Worm (Caenorhabditis elegans) whole organism, dauer: ENCODE data around the gene flp-15.

Source experiments
- unc-62 ChIP-seq: sonication (generic microtip); optimal IDR thresholded peaks from 2 replicates; lab custom pipeline; 2017; ENCODE audit warnings: missing biosample characterization, missing genetic modification reagents, missing genetic modification characterization

The flp-15 gene

DNA sequence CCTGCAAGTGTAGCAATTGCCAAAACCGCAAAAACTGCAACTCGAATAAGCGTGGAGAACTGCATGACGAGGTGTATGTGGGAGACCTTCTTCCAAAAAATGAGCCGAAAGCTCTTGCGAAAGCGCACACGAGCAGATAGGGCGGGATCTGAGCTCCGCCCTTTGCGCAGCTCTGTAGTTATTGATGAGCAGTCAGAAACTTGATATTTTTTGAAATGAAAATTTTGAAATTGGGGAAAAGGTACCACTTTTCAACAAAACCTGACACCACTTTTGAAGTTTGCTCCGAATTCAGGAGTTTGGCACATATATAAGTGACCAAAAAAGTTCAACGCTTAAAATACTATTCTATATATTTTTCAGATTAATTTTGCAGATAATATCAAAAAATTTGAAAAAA is at the start of gene flp-15:
flp-15 (minus strand) TSS at position 101 of the 400 bp plus-strand sequence.
- TF ChIP-seq unc-62: no peak

ce11 chrIII:13716831-13717230 is 49.2 kb upstream of the flp-15 start:
- TF ChIP-seq unc-62: no peak

ce11 chrIII:13716266-13716665 is 48.6 kb upstream of the flp-15 start:
- no peak for TF ChIP-seq unc-62

DNA sequence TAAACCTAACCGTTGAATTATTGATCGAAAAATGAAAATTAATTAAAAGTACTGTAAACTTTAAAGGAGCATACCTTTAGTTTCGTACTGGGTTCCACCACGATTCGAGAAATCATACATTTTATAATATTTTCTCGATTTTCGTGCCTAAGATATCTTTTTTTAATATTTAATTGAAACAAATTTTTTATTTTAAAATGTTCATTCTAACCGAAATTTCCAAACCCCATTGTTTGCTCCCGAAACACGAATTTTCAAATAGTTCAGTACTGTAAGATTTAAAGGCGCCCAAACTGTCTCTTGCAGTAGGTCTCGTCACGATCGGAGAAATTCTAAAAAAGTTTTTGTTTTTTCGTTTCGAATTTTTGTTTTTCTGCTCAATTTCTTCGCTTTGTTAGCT is 47.3 kb upstream of the flp-15 start:
- no peak for TF ChIP-seq unc-62

ce11 chrIII:13713807-13714206 is 46.2 kb upstream of the flp-15 start:
- TF ChIP-seq unc-62: no peak

DNA sequence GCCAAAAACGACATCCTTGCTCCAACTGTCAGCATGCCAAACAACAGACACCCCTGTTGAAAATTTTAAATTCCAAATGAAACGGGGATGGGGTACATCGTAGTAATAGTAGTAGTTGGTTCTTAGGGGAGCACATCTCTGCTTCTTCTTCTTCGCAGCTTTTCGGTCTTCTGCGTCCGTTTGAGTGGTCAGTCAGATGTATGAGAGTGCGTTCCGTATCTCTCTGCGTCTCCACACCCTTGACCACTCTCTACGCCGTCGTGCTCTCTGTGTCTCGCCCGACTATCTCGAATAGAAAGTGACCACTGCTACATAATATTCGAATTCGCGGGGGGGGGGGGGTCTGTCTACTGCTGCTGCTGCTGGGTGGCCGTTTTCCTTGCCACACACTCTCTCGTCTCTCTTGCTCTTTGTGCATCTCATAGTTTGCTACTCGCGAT is 45.2 kb upstream of the flp-15 start:
- TF ChIP-seq unc-62: no peak

ce11 chrIII:13710666-13711065 is 43.0 kb upstream of the flp-15 start:
- no peak for TF ChIP-seq unc-62

ce11 chrIII:13709122-13709521 is 41.5 kb upstream of the flp-15 start:
- TF ChIP-seq unc-62: no peak

ce11 chrIII:13708415-13708814 is 40.8 kb upstream of the flp-15 start:
- TF ChIP-seq unc-62: no peak

ce11 chrIII:13701691-13702090 is 34.1 kb upstream of the flp-15 start, which contains the start of gene lit-1:
Gene lit-1 (plus strand): TSS chrIII:13701991.
- TF ChIP-seq unc-62: no peak

- no peak for TF ChIP-seq unc-62
These were observed 30.2 kb upstream of the flp-15 start for ce11 chrIII:13697822-13698221.

DNA sequence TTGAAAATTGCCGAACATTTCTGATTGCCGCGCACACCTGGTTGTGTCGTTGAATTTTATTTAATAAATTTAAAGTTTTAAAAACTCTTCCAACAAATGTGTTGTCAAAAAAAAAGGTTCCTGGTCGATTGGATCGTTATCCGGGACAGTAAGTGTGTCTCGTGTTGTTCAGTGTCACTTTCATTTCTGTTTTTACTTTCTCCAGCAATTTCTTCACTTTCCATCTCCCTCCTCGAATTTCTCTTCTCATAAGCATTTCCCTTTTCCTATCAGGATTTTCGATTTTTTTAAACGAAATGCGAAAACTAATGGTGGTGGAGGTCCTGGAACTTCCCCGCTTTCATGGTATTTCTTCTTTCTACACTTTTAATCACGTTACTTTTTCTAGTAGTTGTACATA is 27.9 kb upstream of the flp-15 start:
- TF ChIP-seq unc-62: no peak

DNA sequence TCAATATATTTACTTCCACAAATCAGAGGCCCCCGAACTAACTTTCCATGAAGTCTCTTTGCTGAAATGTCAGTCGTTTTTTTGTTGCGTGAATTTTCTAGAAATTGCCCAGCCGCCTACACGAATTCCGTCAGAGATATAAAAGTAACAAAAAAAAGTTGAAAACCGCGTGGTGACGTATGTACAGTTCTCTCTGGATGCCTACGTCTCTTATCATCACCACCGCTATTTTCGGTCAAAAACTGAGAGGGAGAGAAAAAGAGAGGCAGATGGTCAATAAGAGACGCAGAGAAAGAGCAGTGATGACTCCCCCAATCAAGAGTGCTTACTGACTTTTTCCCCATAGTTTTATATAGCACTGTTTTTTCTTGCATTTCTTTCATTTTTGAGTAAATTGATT is 26.4 kb upstream of the flp-15 start:
- TF ChIP-seq unc-62: no peak

DNA sequence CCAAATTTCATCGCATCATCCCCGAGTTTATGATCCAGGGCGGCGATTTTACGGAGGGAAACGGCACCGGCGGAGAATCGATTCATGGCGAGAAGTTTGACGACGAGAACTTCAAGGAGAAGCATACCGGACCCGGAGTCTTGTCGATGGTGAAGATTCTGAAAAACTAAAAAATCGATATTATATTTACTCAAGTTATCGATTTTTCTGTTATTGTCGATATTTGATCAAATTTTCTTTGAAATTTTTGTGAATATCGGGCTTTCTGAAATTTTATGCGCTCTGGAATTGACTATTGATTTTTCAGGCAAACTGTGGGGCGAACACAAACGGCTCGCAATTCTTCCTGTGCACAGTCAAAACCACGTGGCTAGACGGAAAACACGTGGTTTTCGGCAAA is 25.5 kb upstream of the flp-15 start:
- TF ChIP-seq unc-62: no peak

DNA sequence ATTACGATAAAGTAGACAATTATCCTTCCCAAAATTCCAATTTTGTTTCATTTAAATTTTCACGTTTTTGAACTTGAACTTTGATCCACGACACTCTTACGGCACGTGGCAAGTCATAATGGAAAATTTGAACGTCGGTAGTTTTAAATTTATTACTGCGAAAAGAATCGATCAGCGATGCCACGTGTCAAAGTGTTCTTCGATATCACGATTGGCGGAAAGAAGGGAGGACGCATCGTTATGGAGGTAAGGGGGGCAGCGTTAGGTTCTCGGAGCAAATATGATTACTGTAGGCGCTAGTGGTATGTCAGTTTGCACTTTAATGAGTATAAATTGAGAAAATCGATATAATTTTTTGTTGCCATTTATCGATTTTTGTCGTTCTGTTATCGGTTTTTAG is 24.9 kb upstream of the flp-15 start, which contains the start of gene cyn-2:
cyn-2 (plus strand) TSS at position 114 of the 400 bp plus-strand sequence.
- TF ChIP-seq unc-62: no peak

ce11 chrIII:13687211-13687610 is 19.6 kb upstream of the flp-15 start, which contains the start of gene cul-2:
Gene cul-2 (plus strand): TSS chrIII:13687269.
- no peak for TF ChIP-seq unc-62

DNA sequence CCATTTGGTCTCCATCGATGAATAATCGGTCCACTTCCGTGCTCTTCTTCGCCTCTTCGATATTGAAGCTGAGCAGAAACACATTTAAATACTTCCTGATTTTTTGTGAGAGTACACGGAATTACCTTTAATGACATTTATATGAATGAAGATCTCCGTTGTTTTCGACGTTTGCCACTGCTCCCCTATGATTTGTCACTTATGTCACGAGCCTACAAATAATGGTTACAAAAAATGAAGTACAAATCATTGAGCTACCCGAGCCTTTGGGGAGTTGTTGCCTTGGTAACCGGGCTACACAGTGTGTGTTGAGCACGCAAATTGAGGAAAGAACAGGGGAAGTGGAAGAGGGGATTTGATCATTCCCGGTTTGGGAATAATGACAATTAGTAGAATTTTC is 18.7 kb upstream of the flp-15 start, which contains the start of gene dyf-2:
dyf-2 (minus strand) TSS at position 137 of the 400 bp plus-strand sequence.
- TF ChIP-seq unc-62: no peak

DNA sequence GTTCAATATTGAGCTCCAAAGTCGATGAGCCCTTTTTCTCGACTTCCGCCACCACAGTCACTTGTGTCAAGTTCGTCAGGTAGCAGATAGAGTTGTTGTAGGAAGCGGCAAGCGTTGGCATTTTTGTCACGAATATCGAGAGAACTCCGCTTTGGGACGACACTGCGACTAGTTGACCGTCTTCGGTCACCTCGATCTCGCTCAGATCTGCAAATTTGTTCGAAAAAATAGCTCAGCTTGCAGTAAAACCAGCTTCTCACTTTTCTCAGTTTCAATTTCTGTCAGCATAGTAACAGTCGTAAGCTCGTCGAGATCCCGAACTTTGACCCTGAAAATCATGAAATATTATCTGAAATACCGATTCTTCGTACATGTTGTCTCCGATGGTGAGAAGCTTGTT is 16.6 kb upstream of the flp-15 start:
- no peak for TF ChIP-seq unc-62

DNA sequence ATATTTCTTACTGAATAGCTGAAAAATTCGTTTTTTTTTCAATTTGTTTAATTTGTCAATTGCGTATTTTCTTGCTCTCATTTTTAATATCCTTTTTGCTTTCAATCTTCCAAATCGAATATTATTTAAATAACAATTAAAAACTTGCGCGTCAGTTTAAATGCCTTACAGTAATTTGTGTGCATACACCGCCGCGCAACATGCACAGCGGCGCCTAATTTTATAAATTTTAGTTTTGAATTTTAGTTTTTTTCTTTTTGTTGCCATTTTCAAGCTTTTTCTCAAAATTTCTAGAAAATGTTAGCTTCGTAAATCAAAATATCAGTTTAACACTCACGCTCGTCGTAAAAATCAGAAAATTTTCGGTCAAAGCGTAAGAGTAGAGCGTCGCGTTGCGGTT is 15.6 kb upstream of the flp-15 start:
- no peak for TF ChIP-seq unc-62
